Fruit fly (Drosophila melanogaster) whole organism, embryonic: ENCODE results near the gene CG8326.
A peak's percentile ranks its signal among the peaks of the same experiment; 100 is the strongest.

Experiments used
- Aef1 ChIP-seq: fragments of 200-800 bp; sonication (Bioruptor generic); IDR thresholded peaks from 3 replicates; pipeline ENCODE4 v1.3.6; 2022; ENCODE audit warnings: missing biosample characterization, missing genetic modification characterization
- Antp ChIP-seq: fragments of 200-800 bp; sonication (Bioruptor generic); optimal IDR thresholded peaks from 3 replicates; lab custom pipeline; 2016; ENCODE audit warnings: missing biosample characterization, missing genetic modification characterization
- Asciz ChIP-seq: fragments of 200-800 bp; sonication (Bioruptor generic); optimal IDR thresholded peaks from 2 replicates; lab custom pipeline; 2017; ENCODE audit warnings: missing biosample characterization, mild to moderate bottlenecking, missing genetic modification characterization, missing genetic modification reagents
- B-H2 ChIP-seq: fragments of 200-800 bp; sonication (Bioruptor generic); optimal IDR thresholded peaks from 2 replicates; lab custom pipeline; 2018; ENCODE audit warnings: missing biosample characterization, mild to moderate bottlenecking, missing genetic modification characterization
- Blimp-1 ChIP-seq: fragments of 200-800 bp; sonication (Bioruptor generic); optimal IDR thresholded peaks from 3 replicates; lab custom pipeline; 2018; ENCODE audit warnings: missing biosample characterization, missing genetic modification characterization, mild to moderate bottlenecking, moderate library complexity, missing genetic modification reagents
- CG10431 ChIP-seq: fragments of 200-800 bp; sonication (Bioruptor generic); optimal IDR thresholded peaks from 3 replicates; lab custom pipeline; 2018; ENCODE audit warnings: missing biosample characterization, mild to moderate bottlenecking, missing genetic modification characterization
- CG10654 ChIP-seq: fragments of 200-800 bp; sonication (Bioruptor generic); optimal IDR thresholded peaks from 2 replicates; lab custom pipeline; 2016; ENCODE audit warnings: missing biosample characterization, missing genetic modification characterization
- CG13123 ChIP-seq: fragments of 200-800 bp; sonication (Bioruptor generic); optimal IDR thresholded peaks from 2 replicates; lab custom pipeline; 2016; ENCODE audit warnings: missing biosample characterization, missing genetic modification characterization
- CG13287 ChIP-seq: fragments of 200-800 bp; sonication (Bioruptor generic); IDR thresholded peaks from 2 replicates; pipeline ENCODE4 v1.3.6; 2022; ENCODE audit warnings: missing biosample characterization, missing genetic modification characterization; ENCODE audit not compliant: partially characterized antibody
- CG14050 ChIP-seq: fragments of 200-800 bp; sonication (Bioruptor generic); IDR thresholded peaks from 3 replicates; pipeline ENCODE4 v1.3.6; 2022; ENCODE audit warnings: missing biosample characterization, missing genetic modification characterization
- CG17802 ChIP-seq: fragments of 200-800 bp; sonication (Bioruptor generic); optimal IDR thresholded peaks from 2 replicates; lab custom pipeline; 2018; ENCODE audit warnings: missing biosample characterization, mild to moderate bottlenecking, missing genetic modification characterization, moderate library complexity
- CG18262 ChIP-seq: fragments of 200-800 bp; optimal IDR thresholded peaks from 3 replicates; lab custom pipeline; 2019; ENCODE audit warnings: missing biosample characterization, mild to moderate bottlenecking, missing genetic modification characterization, moderate library complexity
- CG18476 ChIP-seq: fragments of 200-800 bp; sonication (Bioruptor generic); optimal IDR thresholded peaks from 2 replicates; lab custom pipeline; 2016; ENCODE audit warnings: missing biosample characterization, mild to moderate bottlenecking, missing genetic modification characterization
- CG18764 ChIP-seq: fragments of 200-800 bp; sonication (Bioruptor generic); optimal IDR thresholded peaks from 3 replicates; lab custom pipeline; 2016; ENCODE audit warnings: missing biosample characterization, missing genetic modification characterization
- CG2116 ChIP-seq: fragments of 200-800 bp; sonication (Bioruptor generic); optimal IDR thresholded peaks from 3 replicates; lab custom pipeline; 2018; ENCODE audit warnings: missing biosample characterization, mild to moderate bottlenecking, missing genetic modification characterization
- CG2129 ChIP-seq: fragments of 200-800 bp; sonication (Bioruptor generic); IDR thresholded peaks from 2 replicates; pipeline ENCODE4 v1.3.6; 2022; ENCODE audit warnings: missing biosample characterization, missing genetic modification characterization; ENCODE audit not compliant: partially characterized antibody
- CG2712 ChIP-seq: fragments of 200-800 bp; optimal IDR thresholded peaks from 3 replicates; lab custom pipeline; 2019; ENCODE audit warnings: missing biosample characterization, mild to moderate bottlenecking, missing genetic modification characterization, moderate library complexity
- CG3847 ChIP-seq: fragments of 200-800 bp; sonication (Bioruptor generic); IDR thresholded peaks from 2 replicates; pipeline ENCODE4 v1.3.6; 2022; ENCODE audit warnings: missing biosample characterization, missing genetic modification characterization
- CG42726 ChIP-seq: fragments of 200-800 bp; sonication (Bioruptor generic); IDR thresholded peaks from 2 replicates; pipeline ENCODE4 v1.3.6; 2022; ENCODE audit warnings: missing biosample characterization, missing genetic modification characterization; ENCODE audit not compliant: partially characterized antibody
- CG6854 ChIP-seq: fragments of 200-800 bp; sonication (Bioruptor generic); optimal IDR thresholded peaks from 3 replicates; lab custom pipeline; 2017; ENCODE audit warnings: missing biosample characterization, mild to moderate bottlenecking, missing genetic modification characterization
- CG7271 ChIP-seq: fragments of 200-800 bp; sonication (Bioruptor generic); optimal IDR thresholded peaks from 2 replicates; lab custom pipeline; 2018; ENCODE audit warnings: missing biosample characterization, mild to moderate bottlenecking, missing genetic modification characterization, moderate library complexity
- CG7745 ChIP-seq: fragments of 200-800 bp; sonication (Bioruptor generic); optimal IDR thresholded peaks from 2 replicates; lab custom pipeline; 2018; ENCODE audit warnings: missing biosample characterization, mild to moderate bottlenecking, missing genetic modification characterization, moderate library complexity
- CG7839 ChIP-seq: fragments of 200-800 bp; sonication (Bioruptor generic); optimal IDR thresholded peaks from 3 replicates; lab custom pipeline; 2018; ENCODE audit warnings: missing biosample characterization, mild to moderate bottlenecking, missing genetic modification characterization, moderate library complexity
- CG8359 ChIP-seq: fragments of 200-800 bp; sonication (Bioruptor generic); optimal IDR thresholded peaks from 2 replicates; lab custom pipeline; 2017; ENCODE audit warnings: missing biosample characterization, mild to moderate bottlenecking, missing genetic modification characterization, borderline replicate concordance
- CG9797 ChIP-seq: fragments of 200-800 bp; sonication (Bioruptor generic); optimal IDR thresholded peaks from 3 replicates; lab custom pipeline; 2018; ENCODE audit warnings: missing biosample characterization, mild to moderate bottlenecking, missing genetic modification characterization
- Dek ChIP-seq: fragments of 200-800 bp; sonication (Bioruptor generic); optimal IDR thresholded peaks from 3 replicates; lab custom pipeline; 2019; ENCODE audit warnings: missing biosample characterization, mild to moderate bottlenecking, missing genetic modification characterization, moderate library complexity
- E2f2 ChIP-seq: fragments of 200-800 bp; sonication (Bioruptor generic); IDR thresholded peaks from 2 replicates; pipeline ENCODE4 v1.3.6; 2022; ENCODE audit warnings: missing biosample characterization, missing genetic modification characterization
- ERR ChIP-seq: fragments of 200-800 bp; sonication (Bioruptor generic); optimal IDR thresholded peaks from 2 replicates; lab custom pipeline; 2016; ENCODE audit warnings: missing biosample characterization, missing genetic modification characterization
- Hr39 ChIP-seq: fragments of >200 bp; optimal IDR thresholded peaks from 2 replicates; lab custom pipeline; 2017
- Hr51 ChIP-seq, 2 experiments: fragments of 200-800 bp; sonication (Bioruptor generic); optimal IDR thresholded peaks; 2 replicates in 1 of 2; 3 replicates in 1 of 2; lab custom pipeline; 2016 to 2018; ENCODE audit warnings: missing biosample characterization in 2 of 2, missing genetic modification characterization in 2 of 2, mild to moderate bottlenecking in 1 of 2, moderate library complexity in 1 of 2
- Hr78 ChIP-seq, 2 experiments: fragments of 200-800 bp in 1 of 2; fragments of >200 bp in 1 of 2; sonication (Bioruptor generic) in 1 of 2; optimal IDR thresholded peaks; 2 replicates each; lab custom pipeline; 2017 to 2019; ENCODE audit warnings: missing biosample characterization in 2 of 2, missing genetic modification characterization in 2 of 2, mild to moderate bottlenecking in 1 of 2, moderate library complexity in 1 of 2
- Nf-YA ChIP-seq: fragments of 200-800 bp; sonication (Bioruptor generic); IDR thresholded peaks from 2 replicates; pipeline ENCODE4 v1.3.6; 2022; ENCODE audit warnings: missing biosample characterization, missing genetic modification characterization
- Tbp ChIP-seq: fragments of >200 bp; optimal IDR thresholded peaks from 2 replicates; lab custom pipeline; 2018; ENCODE audit warnings: missing biosample characterization, missing genetic modification characterization
- ase ChIP-seq: fragments of 200-800 bp; sonication (Bioruptor generic); IDR thresholded peaks from 3 replicates; pipeline ENCODE4 v1.3.6; 2022; ENCODE audit warnings: missing biosample characterization, missing genetic modification characterization
- br ChIP-seq: fragments of >200 bp; optimal IDR thresholded peaks from 2 replicates; lab custom pipeline; 2017
- chm ChIP-seq: fragments of 200-800 bp; sonication (Bioruptor generic); IDR thresholded peaks from 2 replicates; pipeline ENCODE4 v1.3.6; 2022; ENCODE audit warnings: missing biosample characterization, missing genetic modification characterization
- crol ChIP-seq: fragments of 200-800 bp; sonication (Bioruptor generic); IDR thresholded peaks from 2 replicates; pipeline ENCODE4 v1.3.6; 2022; ENCODE audit warnings: missing biosample characterization, missing genetic modification characterization
- dm ChIP-seq: fragments of 200-800 bp; sonication (Bioruptor generic); optimal IDR thresholded peaks from 3 replicates; lab custom pipeline; 2016; ENCODE audit warnings: missing biosample characterization, missing genetic modification characterization
- gfzf ChIP-seq: fragments of 200-800 bp; sonication (Bioruptor generic); optimal IDR thresholded peaks from 2 replicates; lab custom pipeline; 2016; ENCODE audit warnings: missing biosample characterization, mild to moderate bottlenecking, missing genetic modification characterization, moderate library complexity
- hb ChIP-seq: fragments of 200-800 bp; sonication (Bioruptor generic); IDR thresholded peaks from 3 replicates; pipeline ENCODE4 v1.3.6; 2022; ENCODE audit warnings: missing biosample characterization, missing genetic modification characterization; ENCODE audit not compliant: partially characterized antibody
- kay ChIP-seq: fragments of 200-800 bp; sonication (Bioruptor generic); optimal IDR thresholded peaks from 2 replicates; lab custom pipeline; 2016; ENCODE audit warnings: missing biosample characterization, missing genetic modification characterization
- lilli ChIP-seq: fragments of 200-800 bp; sonication (Bioruptor generic); optimal IDR thresholded peaks from 3 replicates; lab custom pipeline; 2016; ENCODE audit warnings: missing biosample characterization, missing genetic modification characterization
- nom ChIP-seq: fragments of 200-800 bp; sonication (Bioruptor generic); optimal IDR thresholded peaks from 2 replicates; lab custom pipeline; 2017; ENCODE audit warnings: missing biosample characterization, missing genetic modification characterization, mild to moderate bottlenecking, moderate library complexity, missing genetic modification reagents
- oc ChIP-seq: fragments of 200-800 bp; sonication (Bioruptor generic); optimal IDR thresholded peaks from 2 replicates; lab custom pipeline; 2018; ENCODE audit warnings: missing biosample characterization, mild to moderate bottlenecking, missing genetic modification characterization, moderate library complexity
- odd ChIP-seq: fragments of 200-800 bp; sonication (Bioruptor generic); optimal IDR thresholded peaks from 2 replicates; lab custom pipeline; 2017; ENCODE audit warnings: missing biosample characterization, mild to moderate bottlenecking, missing genetic modification characterization
- sens-2 ChIP-seq: fragments of 200-800 bp; sonication (Bioruptor generic); IDR thresholded peaks from 2 replicates; pipeline ENCODE4 v1.3.6; 2022; ENCODE audit warnings: missing biosample characterization, missing genetic modification characterization
- slbo ChIP-seq: fragments of 200-800 bp; sonication (Bioruptor generic); IDR thresholded peaks from 2 replicates; pipeline ENCODE4 v1.3.6; 2022; ENCODE audit warnings: missing biosample characterization, missing genetic modification characterization
- tio ChIP-seq: fragments of 200-800 bp; sonication (Bioruptor generic); optimal IDR thresholded peaks from 2 replicates; lab custom pipeline; 2017; ENCODE audit warnings: missing biosample characterization, missing genetic modification characterization, inconsistent platforms
- trh ChIP-seq: fragments of 200-800 bp; sonication (Bioruptor generic); optimal IDR thresholded peaks from 2 replicates; lab custom pipeline; 2016; ENCODE audit warnings: missing biosample characterization, missing genetic modification characterization
- vnd ChIP-seq: fragments of 200-800 bp; sonication (Bioruptor generic); IDR thresholded peaks from 3 replicates; pipeline ENCODE4 v1.3.6; 2022; ENCODE audit warnings: missing biosample characterization, missing genetic modification characterization; ENCODE audit not compliant: partially characterized antibody
- yki ChIP-seq: fragments of >200 bp; optimal IDR thresholded peaks from 3 replicates; lab custom pipeline; 2018

Gene CG8326

DNA sequence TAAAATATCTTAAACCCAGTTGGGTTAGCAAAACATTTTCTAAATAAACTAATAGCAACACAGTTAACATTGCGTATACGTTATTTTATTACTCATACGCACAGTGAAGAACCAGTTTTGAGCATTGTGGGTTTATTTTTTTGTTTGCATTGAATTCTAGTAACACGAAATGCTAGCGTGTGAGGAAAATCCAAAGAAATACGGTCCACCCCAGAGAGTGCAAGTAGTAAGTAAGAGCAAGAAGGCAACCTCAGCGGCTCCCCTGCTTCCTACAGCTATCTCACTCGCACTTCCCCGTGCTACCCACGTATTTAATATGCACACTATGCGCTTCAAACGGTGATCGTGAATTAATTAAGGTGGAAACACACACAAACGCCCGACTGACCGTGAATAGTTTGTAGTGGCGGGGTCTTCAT is 4.3 kb downstream of the CG8326 start (continued):
- TF ChIP-seq Tbp (GFP tag; lab: Kevin White, UChicago) (no peak), oc (tag; lab: Kevin White, UChicago) (peak; percentile 85), CG10654 (GFP tag; lab: Kevin White, UChicago) (peak; percentile 79), CG42726 (GFP tag; lab: Robert Waterston, UW) (no peak), CG18764 (GFP tag; lab: Kevin White, UChicago) (peak; percentile 62), CG18262 (tag; lab: Kevin White, UChicago) (peak; percentile 84), ERR (GFP tag; lab: Kevin White, UChicago) (peak; percentile 65), CG13287 (GFP tag; lab: Robert Waterston, UW) (no peak), CG10431 (GFP tag; lab: Kevin White, UChicago) (peak; percentile 58), Antp (GFP tag; lab: Kevin White, UChicago) (peak; percentile 73), sens-2 (no peak; the same call in 1 of the 2 replicates), trh (GFP tag; lab: Kevin White, UChicago) (peak; percentile 47), tio (GFP tag; lab: Kevin White, UChicago) (peak; percentile 77), kay (peak; percentile 72), br (lab: Kevin White, UChicago) (no peak), CG7839 (tag; lab: Kevin White, UChicago) (peak; percentile 91), lilli (GFP tag; lab: Kevin White, UChicago) (peak; percentile 87), chm (GFP tag; lab: Robert Waterston, UW) (peak; percentile 61), CG7745 (tag; lab: Kevin White, UChicago) (no peak), dm (peak; percentile 65), odd (GFP tag; lab: Kevin White, UChicago) (peak; percentile 88), nom (GFP tag; lab: Kevin White, UChicago) (peak; percentile 81), Hr39 (no peak), CG13123 (GFP tag; lab: Kevin White, UChicago) (peak; percentile 44), CG7271 (tag; lab: Kevin White, UChicago) (no peak), crol (GFP tag; lab: Robert Waterston, UW) (peak; percentile 53), CG17802 (peak; percentile 47), CG2129 (GFP tag; lab: Robert Waterston, UW) (no peak), CG8359 (GFP tag; lab: Kevin White, UChicago) (peak; percentile 48), CG14050 (peak; percentile 78), Aef1 (GFP tag; lab: Robert Waterston, UW) (peak; percentile 75), CG6854 (peak; percentile 91), Nf-YA (GFP tag; lab: Robert Waterston, UW) (peak; percentile 58), E2f2 (GFP tag; lab: Robert Waterston, UW) (peak; percentile 52), ase (GFP tag; lab: Robert Waterston, UW) (peak; percentile 57; the same call in 2 of the 3 replicates), gfzf (GFP tag; lab: Kevin White, UChicago) (no peak), B-H2 (GFP tag; lab: Kevin White, UChicago) (peak; percentile 57), Asciz (peak; percentile 81), CG3847 (GFP tag; lab: Robert Waterston, UW) (peak; percentile 72), CG9797 (GFP tag; lab: Kevin White, UChicago) (no peak), vnd (no peak), slbo (peak; percentile 75), CG2712 (peak; percentile 88), CG2116 (peak; percentile 40), Blimp-1 (GFP tag; lab: Kevin White, UChicago) (peak; percentile 85), CG18476 (GFP tag; lab: Kevin White, UChicago) (peak; percentile 74), Hr78 (GFP tag; optimal IDR thresholded peaks at IDR 0.05; lab: Kevin White, UChicago) (peak in 1 of 2 experiments; percentile 72), Dek (peak; percentile 84), yki (lab: Kevin White, UChicago) (no peak), hb (no peak), Hr51 (GFP tag; optimal IDR thresholded peaks at IDR 0.05; lab: Kevin White, UChicago) (peak; percentile 74 to 96)
